Worm (Caenorhabditis elegans): ENCODE results near the gene pdf-1.

ce11 chrIII:6871067-6871466, 41.2 kb downstream of the pdf-1 start:
- TF ChIP-seq ama-1 (optimal IDR thresholded peaks at IDR 0.05): no peak
- TF ChIP-seq flt-1 (GFP tag; IDR thresholded peaks at IDR 0.05): no peak
- TF ChIP-seq sea-1 (GFP tag; conservative IDR thresholded peaks at IDR 0.05): no peak
- no peak for TF ChIP-seq pes-1 (GFP tag; IDR thresholded peaks at IDR 0.05)
- no peak for TF ChIP-seq ceh-13 (GFP tag; optimal IDR thresholded peaks at IDR 0.05)
- TF ChIP-seq tra-4 (tag; optimal IDR thresholded peaks at IDR 0.05): no peak
- no peak for TF ChIP-seq ets-7 (tag; optimal IDR thresholded peaks at IDR 0.05)
- no peak for TF ChIP-seq tbx-37 (GFP tag; conservative IDR thresholded peaks at IDR 0.05)
- no peak for TF ChIP-seq hnd-1 (tag; optimal IDR thresholded peaks at IDR 0.05)
- TF ChIP-seq B0310.2 (tag; optimal IDR thresholded peaks at IDR 0.05): no peak
- no peak for TF ChIP-seq aly-1 (tag; optimal IDR thresholded peaks at IDR 0.05)
- TF ChIP-seq hmbx-1 (tag; optimal IDR thresholded peaks at IDR 0.05): no peak
- TF ChIP-seq scrt-1 (GFP tag; IDR thresholded peaks at IDR 0.05): no peak
- no peak for TF ChIP-seq hmg-4 (GFP tag; optimal IDR thresholded peaks at IDR 0.05)
